Worm (Caenorhabditis elegans) whole organism, L1 larva: Measurements from ENCODE around the gene tdc-1.

Source experiments
- C16A3.4 ChIP-seq: fragments of 150-350 bp; optimal IDR thresholded peaks from 2 replicates; lab custom pipeline; 2014; ENCODE audit warnings: missing biosample characterization, missing genetic modification characterization
- F16B12.6 ChIP-seq: fragments of 150-350 bp; optimal IDR thresholded peaks from 2 replicates; lab custom pipeline; 2014; ENCODE audit warnings: missing biosample characterization, missing genetic modification characterization
- alr-1 ChIP-seq: fragments of 200-800 bp; sonication (Bioruptor generic); optimal IDR thresholded peaks from 2 replicates; lab custom pipeline; 2018; ENCODE audit warnings: borderline replicate concordance, mild to moderate bottlenecking, missing genetic modification characterization, missing compliant biosample characterization
- aly-2 ChIP-seq: fragments of 150-350 bp; optimal IDR thresholded peaks from 2 replicates; lab custom pipeline; 2014; ENCODE audit warnings: missing biosample characterization, missing genetic modification characterization
- ama-1 ChIP-seq: fragments of 150-350 bp; optimal IDR thresholded peaks from 2 replicates; lab custom pipeline; 2014
- blmp-1 ChIP-seq: fragments of 150-350 bp; optimal IDR thresholded peaks from 2 replicates; lab custom pipeline; 2014; ENCODE audit warnings: missing biosample characterization, missing genetic modification characterization
- ceh-90 ChIP-seq: sonication (generic microtip); optimal IDR thresholded peaks from 2 replicates; lab custom pipeline; 2016; ENCODE audit warnings: missing genetic modification characterization, missing compliant biosample characterization
- ces-1 ChIP-seq: fragments of 150-350 bp; optimal IDR thresholded peaks from 2 replicates; lab custom pipeline; 2014; ENCODE audit warnings: missing biosample characterization, missing genetic modification reagents, missing genetic modification characterization
- dpl-1 ChIP-seq, 3 experiments: fragments of 150-350 bp in 2 of 3; sonication (generic microtip) in 1 of 3; optimal IDR thresholded peaks; 2 replicates each; lab custom pipeline; 2014 to 2017; ENCODE audit warnings: missing biosample characterization in 3 of 3, missing genetic modification characterization in 3 of 3, missing genetic modification reagents in 3 of 3
- dsc-1 ChIP-seq: sonication (generic microtip); optimal IDR thresholded peaks from 2 replicates; lab custom pipeline; 2016; ENCODE audit warnings: mild to moderate bottlenecking, missing genetic modification characterization, missing compliant biosample characterization
- efl-1 ChIP-seq, 4 experiments: fragments of 150-350 bp; optimal IDR thresholded peaks in 3 of 4; peaks in 1 of 4; 1 replicate in 1 of 4; 2 replicates in 3 of 4; lab custom pipeline; 2014; ENCODE audit warnings: missing biosample characterization in 2 of 4, missing genetic modification characterization in 2 of 4, missing genetic modification reagents in 2 of 4
- egl-13 ChIP-seq: sonication (generic microtip); optimal IDR thresholded peaks from 2 replicates; lab custom pipeline; 2016; ENCODE audit warnings: missing genotype, missing genetic modification reagents, missing genetic modification characterization, missing compliant biosample characterization
- elt-2 ChIP-seq: sonication (generic microtip); optimal IDR thresholded peaks from 2 replicates; lab custom pipeline; 2016; ENCODE audit warnings: missing genetic modification characterization, mild to moderate bottlenecking, inconsistent platforms, missing compliant biosample characterization, missing genetic modification reagents
- elt-3 ChIP-seq, 6 experiments: fragments of 150-350 bp in 1 of 6; sonication (generic microtip); optimal IDR thresholded peaks; 2 replicates each; lab custom pipeline; 2017 to 2018; ENCODE audit warnings: missing biosample characterization in 6 of 6, missing genetic modification characterization in 6 of 6, inconsistent platforms in 1 of 6
- fkh-8 ChIP-seq: sonication (generic microtip); optimal IDR thresholded peaks from 2 replicates; lab custom pipeline; 2016; ENCODE audit warnings: mild to moderate bottlenecking, missing genetic modification characterization, missing compliant biosample characterization
- lin-14 ChIP-seq: fragments of 200-800 bp; sonication (Bioruptor generic); optimal IDR thresholded peaks from 2 replicates; lab custom pipeline; 2018; ENCODE audit warnings: mild to moderate bottlenecking, missing genetic modification characterization, moderate library complexity, missing compliant biosample characterization
- lin-35 ChIP-seq, 2 experiments: fragments of 150-350 bp; optimal IDR thresholded peaks; 2 replicates each; lab custom pipeline; 2014; ENCODE audit warnings: missing biosample characterization in 2 of 2, missing genetic modification characterization in 2 of 2, missing genetic modification reagents in 2 of 2
- lsy-2 ChIP-seq, 2 experiments: fragments of 150-350 bp; optimal IDR thresholded peaks; 2 replicates each; lab custom pipeline; 2014; ENCODE audit warnings: missing biosample characterization in 2 of 2, missing genetic modification characterization in 2 of 2
- mep-1 ChIP-seq: fragments of 150-350 bp; optimal IDR thresholded peaks from 2 replicates; lab custom pipeline; 2014; ENCODE audit warnings: missing biosample characterization, missing genetic modification characterization
- nhr-11 ChIP-seq: fragments of 150-350 bp; optimal IDR thresholded peaks from 2 replicates; lab custom pipeline; 2014; ENCODE audit warnings: missing biosample characterization, missing genetic modification characterization
- nhr-47 ChIP-seq: sonication (generic microtip); optimal IDR thresholded peaks from 2 replicates; lab custom pipeline; 2016; ENCODE audit warnings: mild to moderate bottlenecking, missing genetic modification characterization, moderate library complexity, missing compliant biosample characterization
- nhr-71 ChIP-seq: sonication (generic microtip); optimal IDR thresholded peaks from 2 replicates; lab custom pipeline; 2016; ENCODE audit warnings: mild to moderate bottlenecking, missing genetic modification characterization, moderate library complexity, missing compliant biosample characterization
- skn-1 ChIP-seq: fragments of 150-350 bp; optimal IDR thresholded peaks from 2 replicates; lab custom pipeline; 2014; ENCODE audit warnings: missing biosample characterization, missing genetic modification characterization
- snpc-4 ChIP-seq: fragments of 150-350 bp; optimal IDR thresholded peaks from 2 replicates; lab custom pipeline; 2014; ENCODE audit warnings: missing biosample characterization, missing genetic modification characterization
- snu-23 ChIP-seq: sonication (generic microtip); optimal IDR thresholded peaks from 2 replicates; lab custom pipeline; 2016; ENCODE audit warnings: missing genetic modification characterization, missing compliant biosample characterization
- sptf-1 ChIP-seq: fragments of 150-350 bp; optimal IDR thresholded peaks from 2 replicates; lab custom pipeline; 2014; ENCODE audit warnings: missing biosample characterization, missing genetic modification characterization
- swsn-7 ChIP-seq: sonication (generic microtip); optimal IDR thresholded peaks from 2 replicates; lab custom pipeline; 2016; ENCODE audit warnings: missing genetic modification characterization, missing compliant biosample characterization
- unc-130 ChIP-seq: fragments of 150-350 bp; optimal IDR thresholded peaks from 2 replicates; lab custom pipeline; 2017; ENCODE audit warnings: missing biosample characterization, missing genetic modification characterization, inconsistent platforms
- unc-30 ChIP-seq: sonication (generic microtip); optimal IDR thresholded peaks from 2 replicates; lab custom pipeline; 2017; ENCODE audit warnings: missing biosample characterization, missing genetic modification characterization
- unc-86 ChIP-seq: sonication (generic microtip); optimal IDR thresholded peaks from 2 replicates; lab custom pipeline; 2016; ENCODE audit warnings: missing genetic modification characterization, missing compliant biosample characterization
- unc-98 ChIP-seq: fragments of 200-800 bp; sonication (Bioruptor generic); IDR thresholded peaks from 2 replicates; pipeline ENCODE4 v1.3.6; 2022; ENCODE audit warnings: missing genetic modification characterization, missing compliant biosample characterization
- xbp-1 ChIP-seq: sonication (generic microtip); optimal IDR thresholded peaks from 2 replicates; lab custom pipeline; 2016; ENCODE audit warnings: missing genetic modification characterization, missing compliant biosample characterization

The tdc-1 gene

DNA sequence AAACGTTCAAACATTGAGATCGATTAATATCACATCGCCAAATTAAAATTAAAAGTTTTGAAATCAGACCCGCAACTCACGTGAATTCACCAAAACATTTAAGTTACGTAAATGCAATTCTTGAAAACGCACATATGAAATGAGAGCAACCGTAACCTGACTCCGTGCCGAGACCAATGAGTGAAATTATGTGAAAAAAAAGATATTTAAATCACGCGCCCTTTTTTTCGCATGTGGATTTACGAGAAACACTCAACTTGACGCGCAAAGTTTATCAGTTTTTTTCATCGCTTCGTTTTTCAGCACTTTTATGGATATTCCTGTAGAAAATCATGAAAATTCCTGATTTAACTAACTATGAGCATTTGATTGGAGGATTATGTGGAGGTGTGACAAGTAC is 5.7 kb downstream of the tdc-1 start, which contains the start of the genes gei-14 and slc-25A32 (continued):
- TF ChIP-seq ces-1 (GFP tag; lab: Kevin White, UChicago), result no peak
- TF ChIP-seq unc-98 (GFP tag; lab: Robert Waterston, UW), result no peak
- TF ChIP-seq unc-30 (tag; lab: Kevin White, UChicago), result no peak
- TF ChIP-seq aly-2, result no peak
- TF ChIP-seq alr-1 (tag; lab: Kevin White, UChicago), result no peak
- TF ChIP-seq elt-2 (tag; lab: Kevin White, UChicago), result no peak
- TF ChIP-seq fkh-8 (tag; lab: Kevin White, UChicago), result no peak

DNA sequence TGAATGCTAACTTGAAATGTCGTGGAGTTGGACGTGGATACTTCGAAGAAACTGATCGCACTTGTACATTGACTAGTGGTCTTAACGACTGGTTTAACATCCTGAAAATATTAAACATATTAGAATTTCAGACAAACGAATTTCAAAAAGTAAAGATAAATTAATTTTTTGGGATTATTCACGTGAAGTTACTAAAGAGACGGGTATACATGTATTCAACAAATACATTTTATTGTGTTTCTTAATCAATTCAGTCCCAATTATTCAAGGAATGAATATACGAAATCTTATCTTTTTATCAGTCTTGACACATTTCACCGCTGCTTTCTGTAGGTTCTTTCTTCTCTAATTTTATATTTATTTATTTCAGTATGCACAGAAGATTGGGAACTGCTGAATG is 8.0 kb downstream of the tdc-1 start, which contains the start of the genes mrpl-10 and clec-142:
Gene mrpl-10, minus strand, starts transcription at position 101 of the 400 bp plus-strand sequence.
Gene clec-142, plus strand, starts transcription at position 264 of the 400 bp plus-strand sequence.
- no peak for TF ChIP-seq nhr-11 (tag; lab: Kevin White, UChicago)
- no peak for TF ChIP-seq snpc-4
- TF ChIP-seq swsn-7 (tag; lab: Kevin White, UChicago), result no peak
- no peak for TF ChIP-seq snu-23 (GFP tag; lab: Kevin White, UChicago)
- TF ChIP-seq unc-130, result no peak
- no peak for TF ChIP-seq egl-13 (tag; lab: Kevin White, UChicago)
- no peak for TF ChIP-seq skn-1 (tag; lab: Kevin White, UChicago)
- no peak for TF ChIP-seq dsc-1

DNA sequence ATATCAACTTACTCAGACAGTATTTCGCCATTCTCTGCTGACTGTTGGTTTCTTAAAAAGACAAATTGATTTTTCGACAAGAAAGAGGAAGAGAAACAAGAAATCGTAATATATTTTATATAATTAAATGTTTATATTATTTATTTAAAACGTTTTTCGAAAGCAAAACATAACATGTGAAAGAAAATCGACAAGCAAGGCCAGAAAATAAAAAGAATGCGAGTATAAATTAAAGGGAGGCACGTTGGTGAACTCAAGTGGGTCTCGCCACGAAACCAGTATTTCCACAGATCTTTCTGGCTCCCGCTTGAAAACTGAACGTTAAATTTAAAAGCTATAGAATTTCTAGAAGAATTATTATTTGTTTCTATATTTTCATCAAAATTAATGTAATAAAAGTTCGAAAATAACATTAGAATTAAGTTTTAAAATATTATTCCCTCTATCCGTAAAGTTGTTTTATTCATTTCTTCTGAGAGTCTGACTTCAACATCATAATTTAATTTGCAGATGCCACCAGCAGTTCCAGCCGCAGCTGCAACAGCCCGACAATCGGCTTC is 12.8 kb downstream of the tdc-1 start, which contains the start of the genes nst-1 and cct-4:
Gene nst-1, minus strand, starts transcription at position 51 of the 560 bp plus-strand sequence.
Gene cct-4, plus strand, starts transcription at position 510 of the 560 bp plus-strand sequence.
- TF ChIP-seq nhr-71 (tag; lab: Kevin White, UChicago) (peak; percentile 12), F16B12.6 (tag; lab: Kevin White, UChicago) (peak; percentile 6), snpc-4 (no peak), efl-1 (optimal IDR thresholded peaks at IDR 0.05; lab: Kevin White, UChicago) (peak; percentile 41 to 58), efl-1 (GFP tag; optimal IDR thresholded peaks at IDR 0.05 in 1 of 2; lab: Kevin White, UChicago) (peak; percentile 47 to 82), elt-3 (tag; optimal IDR thresholded peaks at IDR 0.05; lab: Kevin White, UChicago) (peak in 1 of 6 experiments; percentile 45), C16A3.4 (peak; percentile 17), lin-35 (GFP tag; optimal IDR thresholded peaks at IDR 0.05; lab: Kevin White, UChicago) (peak; percentile 47 to 49), unc-86 (tag; lab: Kevin White, UChicago) (no peak), skn-1 (tag; lab: Kevin White, UChicago) (peak; percentile 18), ceh-90 (tag; lab: Kevin White, UChicago) (no peak), snu-23 (GFP tag; lab: Kevin White, UChicago) (peak; percentile 21), mep-1 (tag; lab: Kevin White, UChicago) (peak; percentile 70), lsy-2 (tag; optimal IDR thresholded peaks at IDR 0.05; lab: Kevin White, UChicago) (peak; percentile 36 to 67), blmp-1 (tag; lab: Kevin White, UChicago) (peak; percentile 17), xbp-1 (tag; lab: Kevin White, UChicago) (no peak), dpl-1 (GFP tag; optimal IDR thresholded peaks at IDR 0.05; lab: Kevin White, UChicago) (peak; percentile 1 to 63 (median 40))

DNA sequence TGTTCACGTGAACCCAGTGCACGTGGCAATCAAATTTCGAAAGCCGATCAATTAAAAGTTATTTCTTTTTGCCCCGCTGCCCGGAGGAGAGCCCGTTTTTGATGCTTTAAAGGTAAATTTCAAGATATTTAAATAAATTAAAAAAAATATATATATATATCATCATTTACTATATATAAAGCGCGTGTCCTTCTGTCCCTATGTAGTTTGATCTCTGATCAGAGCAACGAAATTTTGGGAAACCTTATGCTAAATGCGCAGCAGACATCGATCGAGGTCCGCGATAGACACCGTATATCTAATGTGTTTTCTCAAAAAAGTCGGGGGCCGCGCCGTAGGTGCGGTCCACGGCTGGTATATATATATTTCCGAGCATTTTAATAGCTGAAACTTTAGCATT is 15.4 kb downstream of the tdc-1 start:
- peak; percentile 35 for TF ChIP-seq ama-1 (lab: Kevin White, UChicago)

DNA sequence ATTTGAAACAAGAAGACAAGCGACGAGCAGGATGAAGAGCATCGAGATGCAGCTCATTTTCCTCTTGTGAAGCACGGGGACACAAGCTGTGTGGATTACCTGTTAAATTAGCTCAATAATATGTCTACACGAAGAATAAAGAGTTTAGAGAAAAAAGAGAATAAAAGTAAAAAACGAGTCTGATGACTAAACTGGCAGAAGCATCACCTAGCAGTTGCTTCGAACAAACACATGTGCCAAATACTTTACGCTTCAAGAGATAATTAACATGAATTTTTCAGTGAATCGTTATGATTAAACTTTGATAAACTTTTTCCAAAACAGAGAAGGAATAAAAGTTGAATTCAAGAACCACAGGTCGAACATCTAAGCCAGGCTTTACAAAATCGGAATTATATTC is 24.9 kb downstream of the tdc-1 start, which contains the start of gene nlp-55:
Gene nlp-55, minus strand, starts transcription at position 101 of the 400 bp plus-strand sequence.
- TF ChIP-seq sptf-1 (tag; lab: Kevin White, UChicago) (no peak), dpl-1 (GFP tag; optimal IDR thresholded peaks at IDR 0.05; lab: Kevin White, UChicago) (no peak), nhr-47 (tag; lab: Kevin White, UChicago) (no peak), lin-14 (peak; percentile 7)
